Worm (Caenorhabditis elegans) whole organism, L4 larva: ENCODE results near the gene F01F1.3.
A peak's percentile ranks its signal among the peaks of the same experiment; 100 is the strongest.

Source experiments
- F10B5.3 ChIP-seq: sonication (generic microtip); optimal IDR thresholded peaks from 2 replicates; lab custom pipeline; 2016; ENCODE audit warnings: mild to moderate bottlenecking, missing genetic modification characterization, missing compliant biosample characterization
- F49E8.2 ChIP-seq: sonication (generic microtip); optimal IDR thresholded peaks from 2 replicates; lab custom pipeline; 2016; ENCODE audit warnings: missing compliant biosample characterization, mild to moderate bottlenecking, missing genetic modification characterization, borderline replicate concordance
- T20F7.1 ChIP-seq: fragments of 200-800 bp; sonication (Bioruptor generic); optimal IDR thresholded peaks from 2 replicates; lab custom pipeline; 2018; ENCODE audit warnings: mild to moderate bottlenecking, missing genetic modification characterization, missing compliant biosample characterization
- aha-1 ChIP-seq: fragments of 150-350 bp; peaks from one replicate; lab custom pipeline; 2014; ENCODE audit warnings: missing biosample characterization, missing genetic modification characterization
- ama-1 ChIP-seq: fragments of 150-350 bp; optimal IDR thresholded peaks from 2 replicates; lab custom pipeline; 2014; ENCODE audit warnings: inconsistent platforms, mixed read lengths
- arid-1 ChIP-seq: fragments of 200-800 bp; sonication (Bioruptor generic); conservative IDR thresholded peaks from 2 replicates; pipeline ENCODE4 v1.3.6; 2022; ENCODE audit warnings: missing genetic modification reagents, missing genetic modification characterization, missing compliant biosample characterization
- ceh-28 ChIP-seq: fragments of 150-350 bp; optimal IDR thresholded peaks from 2 replicates; lab custom pipeline; 2014; ENCODE audit warnings: missing biosample characterization, missing genetic modification reagents, missing genetic modification characterization
- ceh-82 ChIP-seq: sonication (generic microtip); optimal IDR thresholded peaks from 2 replicates; lab custom pipeline; 2017; ENCODE audit warnings: missing biosample characterization, missing genetic modification characterization
- cey-2 ChIP-seq: sonication (generic microtip); optimal IDR thresholded peaks from 3 replicates; lab custom pipeline; 2017; ENCODE audit warnings: missing genetic modification characterization, mild to moderate bottlenecking, missing compliant biosample characterization, antibody characterized with exemption, borderline replicate concordance; ENCODE audit not compliant: insufficient read depth
- daf-16 ChIP-seq, 3 experiments: sonication (generic microtip); optimal IDR thresholded peaks; 2 replicates each; lab custom pipeline; 2016 to 2017; ENCODE audit warnings: missing genetic modification characterization in 3 of 3, missing genetic modification reagents in 3 of 3, mild to moderate bottlenecking in 2 of 3, missing compliant biosample characterization in 2 of 3, missing biosample characterization in 1 of 3, moderate library complexity in 1 of 3
- dmd-6 ChIP-seq: fragments of 200-800 bp; sonication (Bioruptor generic); IDR thresholded peaks from 2 replicates; pipeline ENCODE4 v1.3.6; 2022; ENCODE audit warnings: missing genetic modification reagents, missing genetic modification characterization, missing compliant biosample characterization
- dmd-8 ChIP-seq: fragments of 200-800 bp; sonication (Bioruptor generic); IDR thresholded peaks from 2 replicates; pipeline ENCODE4 v1.3.6; 2022; ENCODE audit warnings: missing genetic modification characterization, missing compliant biosample characterization
- duxl-1 ChIP-seq: sonication (generic microtip); optimal IDR thresholded peaks from 2 replicates; lab custom pipeline; 2016; ENCODE audit warnings: mild to moderate bottlenecking, missing genetic modification characterization, moderate library complexity, missing compliant biosample characterization; ENCODE audit not compliant: poor library complexity
- dve-1 ChIP-seq: sonication (generic microtip); optimal IDR thresholded peaks from 2 replicates; lab custom pipeline; 2017; ENCODE audit warnings: antibody characterized with exemption, mild to moderate bottlenecking, missing genetic modification characterization, missing compliant biosample characterization; ENCODE audit not compliant: insufficient read depth
- hif-1 ChIP-seq, 2 experiments: sonication (generic microtip); optimal IDR thresholded peaks; 2 replicates each; lab custom pipeline; 2016 to 2017; ENCODE audit warnings: missing compliant biosample characterization in 2 of 2, missing genetic modification characterization in 2 of 2, missing genetic modification reagents in 2 of 2, missing genotype in 2 of 2, mild to moderate bottlenecking in 1 of 2
- hlh-11 ChIP-seq: fragments of 200-800 bp; sonication (Bioruptor generic); optimal IDR thresholded peaks from 2 replicates; lab custom pipeline; 2018; ENCODE audit warnings: mild to moderate bottlenecking, missing genetic modification characterization, missing compliant biosample characterization
- hlh-30 ChIP-seq: sonication (generic microtip); optimal IDR thresholded peaks from 2 replicates; lab custom pipeline; 2017; ENCODE audit warnings: antibody characterized with exemption, mild to moderate bottlenecking, missing genetic modification characterization, missing compliant biosample characterization; ENCODE audit not compliant: insufficient read depth
- lim-7 ChIP-seq: fragments of 200-800 bp; sonication (Bioruptor generic); IDR thresholded peaks from 2 replicates; pipeline ENCODE4 v1.3.6; 2022; ENCODE audit warnings: missing genetic modification characterization, missing compliant biosample characterization
- lin-38 ChIP-seq: fragments of 200-800 bp; sonication (Bioruptor generic); IDR thresholded peaks from 2 replicates; pipeline ENCODE4 v1.3.6; 2022; ENCODE audit warnings: missing genetic modification reagents, missing genetic modification characterization, missing compliant biosample characterization
- lsy-2 ChIP-seq, 2 experiments: fragments of 150-350 bp in 1 of 2; sonication (generic microtip) in 1 of 2; optimal IDR thresholded peaks; 2 replicates each; lab custom pipeline; 2014 to 2017; ENCODE audit warnings: missing biosample characterization in 2 of 2, missing genetic modification characterization in 2 of 2
- madf-9 ChIP-seq: fragments of 200-800 bp; sonication (Bioruptor generic); conservative IDR thresholded peaks from 2 replicates; pipeline ENCODE4 v1.3.6; 2022; ENCODE audit warnings: missing genetic modification reagents, missing genetic modification characterization, missing compliant biosample characterization
- mdl-1 ChIP-seq, 2 experiments: fragments of 150-350 bp in 1 of 2; sonication (generic microtip) in 1 of 2; optimal IDR thresholded peaks; 2 replicates each; lab custom pipeline; 2014 to 2017; ENCODE audit warnings: missing biosample characterization in 2 of 2, missing genetic modification characterization in 2 of 2
- mep-1 ChIP-seq: fragments of 150-350 bp; sonication (generic microtip); optimal IDR thresholded peaks from 3 replicates; lab custom pipeline; 2014; ENCODE audit warnings: missing biosample characterization, missing genetic modification characterization
- mes-2 ChIP-seq: sonication (generic microtip); optimal IDR thresholded peaks from 2 replicates; lab custom pipeline; 2016; ENCODE audit warnings: missing genotype, mild to moderate bottlenecking, missing genetic modification characterization, missing compliant biosample characterization; ENCODE audit not compliant: poor library complexity, severe bottlenecking
- mxl-3 ChIP-seq: fragments of 200-800 bp; sonication (Bioruptor generic); optimal IDR thresholded peaks from 2 replicates; lab custom pipeline; 2018; ENCODE audit warnings: mild to moderate bottlenecking, missing genetic modification characterization, missing compliant biosample characterization
- nhr-11 ChIP-seq: fragments of 150-350 bp; optimal IDR thresholded peaks from 2 replicates; lab custom pipeline; 2014; ENCODE audit warnings: missing biosample characterization, missing genetic modification characterization
- nhr-237 ChIP-seq: sonication (generic microtip); optimal IDR thresholded peaks from 2 replicates; lab custom pipeline; 2017; ENCODE audit warnings: missing biosample characterization, missing genetic modification characterization
- nhr-28 ChIP-seq: fragments of 150-350 bp; optimal IDR thresholded peaks from 2 replicates; lab custom pipeline; 2014; ENCODE audit warnings: missing biosample characterization, missing genetic modification characterization
- pha-4 ChIP-seq, 2 experiments: fragments of 150-350 bp in 1 of 2; fragments of 200-800 bp in 1 of 2; sonication (Bioruptor generic) in 1 of 2; IDR thresholded peaks in 1 of 2; optimal IDR thresholded peaks in 1 of 2; 2 replicates each; pipeline versions ENCODE4 v1.3.6 to Lab custom; 2014 to 2022; ENCODE audit warnings: missing genetic modification characterization in 2 of 2, missing genetic modification reagents in 2 of 2, missing biosample characterization in 1 of 2, missing compliant biosample characterization in 1 of 2
- php-3 ChIP-seq: fragments of 200-800 bp; sonication (Bioruptor generic); IDR thresholded peaks from 2 replicates; pipeline ENCODE4 v1.3.6; 2022; ENCODE audit warnings: missing genetic modification reagents, missing genetic modification characterization, missing compliant biosample characterization
- pqm-1 ChIP-seq: sonication (generic microtip); optimal IDR thresholded peaks from 2 replicates; lab custom pipeline; 2017; ENCODE audit warnings: missing biosample characterization, missing genetic modification characterization
- rbr-2 ChIP-seq: sonication (generic microtip); optimal IDR thresholded peaks from 2 replicates; lab custom pipeline; 2016; ENCODE audit warnings: missing genotype, missing genetic modification characterization, missing compliant biosample characterization
- saeg-2 ChIP-seq: fragments of 200-800 bp; sonication (Bioruptor generic); IDR thresholded peaks from 2 replicates; pipeline ENCODE4 v1.3.6; 2022; ENCODE audit warnings: missing genetic modification reagents, missing genetic modification characterization, missing compliant biosample characterization
- spr-1 ChIP-seq: sonication (generic microtip); optimal IDR thresholded peaks from 2 replicates; lab custom pipeline; 2016; ENCODE audit warnings: mild to moderate bottlenecking, missing genetic modification characterization, missing compliant biosample characterization
- tra-1 ChIP-seq: fragments of 200-800 bp; sonication (Bioruptor generic); IDR thresholded peaks from 2 replicates; pipeline ENCODE4 v1.3.6; 2022; ENCODE audit warnings: missing genetic modification reagents, missing genetic modification characterization, missing compliant biosample characterization
- unc-39 ChIP-seq: sonication (generic microtip); optimal IDR thresholded peaks from 2 replicates; lab custom pipeline; 2017; ENCODE audit warnings: missing biosample characterization, missing genetic modification characterization
- unc-62 ChIP-seq, 3 experiments: fragments of 150-350 bp in 1 of 3; sonication (generic microtip); optimal IDR thresholded peaks in 2 of 3; peaks in 1 of 3; 1 replicate in 1 of 3; 2 replicates in 2 of 3; lab custom pipeline; 2014 to 2017; ENCODE audit warnings: missing biosample characterization in 3 of 3, missing genetic modification characterization in 3 of 3, missing genetic modification reagents in 3 of 3, missing genotype in 1 of 3
- zfp-3 ChIP-seq: fragments of 200-800 bp; sonication (Bioruptor generic); conservative IDR thresholded peaks from 2 replicates; pipeline ENCODE4 v1.3.6; 2022; ENCODE audit warnings: missing genetic modification reagents, missing genetic modification characterization, missing compliant biosample characterization
- zip-11 ChIP-seq: fragments of 200-800 bp; sonication (Bioruptor generic); IDR thresholded peaks from 2 replicates; pipeline ENCODE4 v1.3.6; 2022; ENCODE audit warnings: missing genetic modification characterization, missing compliant biosample characterization
- zip-2 ChIP-seq: fragments of 150-350 bp; optimal IDR thresholded peaks from 2 replicates; lab custom pipeline; 2014; ENCODE audit warnings: missing biosample characterization, missing genetic modification characterization
- ztf-11 ChIP-seq: fragments of 150-350 bp; optimal IDR thresholded peaks from 2 replicates; lab custom pipeline; 2014; ENCODE audit warnings: missing biosample characterization, missing genetic modification characterization
- ztf-7 ChIP-seq: fragments of 150-350 bp; optimal IDR thresholded peaks from 2 replicates; lab custom pipeline; 2014; ENCODE audit warnings: missing biosample characterization, missing genetic modification characterization

Gene F01F1.3

ce11 chrIII:5906749-5907148 lies 35.0 kb downstream of the F01F1.3 start, which contains the start of gene erd-2.2:
Gene erd-2.2, plus strand, starts transcription at chrIII:5907049.
- TF ChIP-seq spr-1: no peak
- no peak for TF ChIP-seq zfp-3
- no peak for TF ChIP-seq ceh-28
- TF ChIP-seq saeg-2 (GFP tag; lab: Robert Waterston, UW): no peak
- no peak for TF ChIP-seq daf-16 (GFP tag; optimal IDR thresholded peaks at IDR 0.05; lab: Kevin White, UChicago)
- peak; percentile 62 for TF ChIP-seq daf-16 (tag; optimal IDR thresholded peaks at IDR 0.05; lab: Kevin White, UChicago)
- TF ChIP-seq hif-1 (tag; optimal IDR thresholded peaks at IDR 0.05; lab: Kevin White, UChicago): no peak
- no peak for TF ChIP-seq hlh-11
- no peak for TF ChIP-seq nhr-11 (tag; lab: Kevin White, UChicago)

- no peak for TF ChIP-seq nhr-237 (tag; lab: Kevin White, UChicago)
- TF ChIP-seq lin-38 (GFP tag; lab: Robert Waterston, UW): peak; percentile 53
- TF ChIP-seq lim-7 (GFP tag; lab: Robert Waterston, UW): no peak
- TF ChIP-seq daf-16 (GFP tag; optimal IDR thresholded peaks at IDR 0.05; lab: Kevin White, UChicago): peak in 1 of 2 experiments; percentile 3
- TF ChIP-seq daf-16 (tag; optimal IDR thresholded peaks at IDR 0.05; lab: Kevin White, UChicago): peak; percentile 3
Measured at ce11 chrIII:5908408-5908807, 36.7 kb downstream of the F01F1.3 start, which contains the start of gene C28H8.3. Gene C28H8.3, plus strand, starts transcription at chrIII:5908700.

ce11 chrIII:5914717-5915116 lies 43.0 kb downstream of the F01F1.3 start:
- TF ChIP-seq pqm-1 (tag; lab: Kevin White, UChicago) (peak; percentile 55), F10B5.3 (peak; percentile 27), mxl-3 (GFP tag; lab: Kevin White, UChicago) (peak; percentile 13), mep-1 (peak; percentile 31), dmd-6 (GFP tag; lab: Robert Waterston, UW) (0 out of 2 replicates have a peak, but pooled peaks have one; percentile 14), mes-2 (tag; lab: Kevin White, UChicago) (peak; percentile 47), zip-11 (GFP tag; lab: Robert Waterston, UW) (no peak), dve-1 (tag; lab: Kevin White, UChicago) (peak; percentile 79), aha-1 (tag; lab: Kevin White, UChicago) (no peak), daf-16 (GFP tag; optimal IDR thresholded peaks at IDR 0.05; lab: Kevin White, UChicago) (no peak), daf-16 (tag; optimal IDR thresholded peaks at IDR 0.05; lab: Kevin White, UChicago) (peak; percentile 62), hlh-11 (peak; percentile 79), nhr-28 (tag; lab: Kevin White, UChicago) (peak; percentile 42), ama-1 (peak; percentile 38), unc-62 (GFP tag; optimal IDR thresholded peaks at IDR 0.05 in 1 of 2; lab: Kevin White, UChicago) (peak in 1 of 2 experiments; percentile 62), unc-62 (tag; optimal IDR thresholded peaks at IDR 0.05; lab: Kevin White, UChicago) (no peak), madf-9 (GFP tag; lab: Robert Waterston, UW) (no peak), hlh-30 (peak; percentile 29), lsy-2 (tag; optimal IDR thresholded peaks at IDR 0.05; lab: Kevin White, UChicago) (peak in 1 of 2 experiments; percentile 9), duxl-1 (tag; lab: Kevin White, UChicago) (peak; percentile 39), arid-1 (GFP tag; lab: Robert Waterston, UW) (0 out of 2 replicates have a peak, but pooled peaks have one; percentile 15), unc-39 (tag; lab: Kevin White, UChicago) (no peak), lin-38 (GFP tag; lab: Robert Waterston, UW) (peak; percentile 18; the same call in 1 of the 2 replicates), pha-4 (GFP tag; IDR thresholded peaks at IDR 0.05; lab: Robert Waterston, UW) (no peak; the same call in 1 of the 2 replicates), pha-4 (tag; optimal IDR thresholded peaks at IDR 0.05; lab: Kevin White, UChicago) (peak; percentile 24), php-3 (GFP tag; lab: Robert Waterston, UW) (0 out of 2 replicates have a peak, but pooled peaks have one; percentile 20), ztf-7 (tag; lab: Kevin White, UChicago) (no peak)

- TF ChIP-seq tra-1 (GFP tag; lab: Robert Waterston, UW): 0 out of 2 replicates have a peak, but pooled peaks have one; percentile 10
- peak; percentile 67 for TF ChIP-seq dve-1 (tag; lab: Kevin White, UChicago)
- TF ChIP-seq nhr-28 (tag; lab: Kevin White, UChicago): peak; percentile 67
- no peak for TF ChIP-seq ceh-82
- no peak for TF ChIP-seq rbr-2 (tag; lab: Kevin White, UChicago)
- no peak for TF ChIP-seq mdl-1 (tag; optimal IDR thresholded peaks at IDR 0.05; lab: Kevin White, UChicago)
- TF ChIP-seq ztf-7 (tag; lab: Kevin White, UChicago): peak; percentile 33
- no peak for TF ChIP-seq T20F7.1 (GFP tag; lab: Kevin White, UChicago)
- TF ChIP-seq ztf-11: no peak
- no peak for TF ChIP-seq cey-2
- no peak for TF ChIP-seq F49E8.2 (tag; lab: Kevin White, UChicago)
- no peak for TF ChIP-seq unc-39 (tag; lab: Kevin White, UChicago)
- TF ChIP-seq zip-2 (tag; lab: Kevin White, UChicago): no peak
- TF ChIP-seq aha-1 (tag; lab: Kevin White, UChicago): no peak
- no peak for TF ChIP-seq hlh-30
- no peak for TF ChIP-seq dmd-8 (GFP tag; lab: Robert Waterston, UW)
Measured at ce11 chrIII:5915926-5916325, 44.2 kb downstream of the F01F1.3 start.
